Fruit fly (Drosophila melanogaster): ENCODE data around the gene CG17560.

The CG17560 gene

DNA sequence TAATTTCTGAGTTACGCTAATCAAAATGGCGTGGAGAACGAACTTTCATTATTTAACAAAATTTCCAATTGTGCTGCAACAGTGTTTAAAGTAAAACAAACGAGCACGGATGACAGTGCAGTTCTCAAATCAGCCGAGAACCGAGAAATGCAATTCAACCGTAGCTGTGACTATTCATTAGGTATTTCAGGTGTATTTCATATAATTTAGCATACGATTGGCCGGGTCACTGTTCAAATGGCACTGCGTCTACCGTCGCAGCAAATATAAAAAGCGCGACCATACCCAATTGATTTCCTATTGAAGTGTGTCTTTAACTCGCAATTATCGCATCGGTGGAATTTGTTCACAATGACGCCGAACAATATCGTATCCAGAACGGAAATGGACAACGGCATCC, 2.7 kb downstream of the CG17560 start, which contains the start of gene CG14893:
CG14893 (plus strand) TSS at position 301 of the 400 bp plus-strand sequence.
- TF ChIP-seq dimm (GFP tag; IDR thresholded peaks at IDR 0.05): no peak
- no peak for TF ChIP-seq disco-r (GFP tag; optimal IDR thresholded peaks at IDR 0.05)
- no peak for TF ChIP-seq CG15514 (GFP tag; optimal IDR thresholded peaks at IDR 0.05)
- TF ChIP-seq sisA (GFP tag; IDR thresholded peaks at IDR 0.05): no peak
- TF ChIP-seq NfI (GFP tag; optimal IDR thresholded peaks at IDR 0.05): no peak
- no peak for TF ChIP-seq cato (GFP tag; optimal IDR thresholded peaks at IDR 0.05; ENCODE audit: borderline replicate concordance)
- TF ChIP-seq grau (tag; optimal IDR thresholded peaks at IDR 0.05): no peak
- no peak for TF ChIP-seq inv (GFP tag; IDR thresholded peaks at IDR 0.05; ENCODE audit: partially characterized antibody)
- TF ChIP-seq Pdp1 (GFP tag; optimal IDR thresholded peaks at IDR 0.05): no peak
- no peak for TF ChIP-seq slou (GFP tag; optimal IDR thresholded peaks at IDR 0.05)
- TF ChIP-seq row (GFP tag; IDR thresholded peaks at IDR 0.05): no peak
- no peak for TF ChIP-seq CG4328 (GFP tag; optimal IDR thresholded peaks at IDR 0.05)
- TF ChIP-seq CG12942 (GFP tag; optimal IDR thresholded peaks at IDR 0.05): no peak
- no peak for TF ChIP-seq CkIIα-i1 (GFP tag; IDR thresholded peaks at IDR 0.05)
- TF ChIP-seq D19A (tag; optimal IDR thresholded peaks at IDR 0.05): no peak

DNA sequence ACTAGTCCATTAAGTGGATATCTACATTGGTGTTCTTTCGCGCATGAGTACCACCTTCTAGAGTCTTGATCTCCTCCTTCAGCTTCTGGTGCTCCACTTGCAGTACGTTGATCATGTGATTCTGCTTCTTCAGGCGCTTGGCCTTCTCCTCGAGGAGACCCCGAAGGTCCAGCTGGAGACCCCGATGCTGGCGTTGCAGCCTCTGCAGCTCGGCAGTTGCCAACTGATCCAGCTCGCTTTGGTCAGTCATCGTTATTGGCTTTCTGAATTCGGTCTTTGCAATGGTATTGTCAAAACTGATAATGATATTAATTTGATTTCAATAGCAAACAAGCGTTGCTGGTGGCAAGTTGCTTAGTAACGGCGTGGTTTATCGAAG, 6.6 kb downstream of the CG17560 start, which contains the start of gene Ccdc114:
Ccdc114 (minus strand) TSS at position 347 of the 379 bp plus-strand sequence.
- TF ChIP-seq ftz-f1 (GFP tag; optimal IDR thresholded peaks at IDR 0.05): no peak
- TF ChIP-seq sens (GFP tag): peak; percentile 54
- TF ChIP-seq ewg (GFP tag; optimal IDR thresholded peaks at IDR 0.05): no peak
- TF ChIP-seq D (optimal IDR thresholded peaks at IDR 0.05): peak; percentile 2
- TF ChIP-seq D (GFP tag; optimal IDR thresholded peaks at IDR 0.05): no peak

DNA sequence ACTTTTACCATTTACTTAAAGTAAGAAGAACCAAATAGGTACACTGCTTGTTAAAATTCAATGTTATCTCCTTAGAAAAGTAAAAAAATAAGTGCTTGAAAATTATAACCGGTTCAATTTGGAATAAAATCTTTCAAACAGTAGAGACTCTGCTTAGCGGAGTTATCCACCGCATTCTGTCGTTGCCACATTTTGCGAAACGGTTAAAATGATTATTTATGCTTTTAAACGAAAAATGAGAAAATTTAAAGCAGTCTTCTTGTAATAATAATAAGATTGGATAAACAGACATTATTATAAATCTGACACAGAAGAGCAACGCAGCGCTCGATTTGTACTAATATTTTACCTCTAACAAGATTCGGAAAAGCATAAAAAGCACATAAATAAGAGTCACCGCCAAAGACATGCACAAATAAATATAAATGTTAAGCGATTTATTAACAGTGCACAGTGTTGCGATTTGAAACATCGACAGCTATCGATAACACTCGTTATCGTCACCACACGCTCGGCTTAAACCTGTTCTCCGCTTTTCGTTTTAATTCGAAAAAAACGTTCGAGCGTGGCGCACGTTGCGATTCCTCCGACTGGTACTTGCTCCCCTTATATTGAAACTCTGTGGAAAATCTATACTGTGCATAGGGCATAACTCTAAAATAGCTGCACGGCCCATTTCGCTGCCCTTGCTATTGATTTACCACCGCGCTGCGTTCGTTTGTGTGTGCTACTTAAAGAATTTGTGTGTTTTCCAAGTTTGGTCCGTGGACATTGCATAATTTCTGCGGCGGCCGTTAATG, 7.2 kb downstream of the CG17560 start, which contains the start of gene Fas1:
Fas1 (plus strand) TSS at position 489 of the 800 bp plus-strand sequence.
- TF ChIP-seq maf-S (GFP tag; optimal IDR thresholded peaks at IDR 0.05) (no peak), Bgb (GFP tag; IDR thresholded peaks at IDR 0.05; ENCODE audit: partially characterized antibody) (peak; percentile 71), pita (GFP tag; optimal IDR thresholded peaks at IDR 0.05) (peak; percentile 93), Lhr (GFP tag; optimal IDR thresholded peaks at IDR 0.05) (peak; percentile 75), Nf-YC (tag; optimal IDR thresholded peaks at IDR 0.05) (no peak), stc (GFP tag; IDR thresholded peaks at IDR 0.05) (peak; percentile 9; the same call in 1 of the 2 replicates), inv (GFP tag; IDR thresholded peaks at IDR 0.05; ENCODE audit: partially characterized antibody) (0 out of 2 replicates have a peak, but pooled peaks have one; percentile 34), CG15601 (tag; optimal IDR thresholded peaks at IDR 0.05) (peak; percentile 45), HmgZ (tag; optimal IDR thresholded peaks at IDR 0.05) (peak; percentile 36), Drgx (GFP tag; IDR thresholded peaks at IDR 0.05) (peak; percentile 29; the same call in 1 of the 2 replicates), sr (GFP tag; IDR thresholded peaks at IDR 0.05) (0 out of 3 replicates have a peak, but pooled peaks have one; percentile 4), kay (GFP tag; optimal IDR thresholded peaks at IDR 0.05) (no peak), Pdp1 (GFP tag; optimal IDR thresholded peaks at IDR 0.05) (peak in 1 of 2 experiments; percentile 83), CG3995 (GFP tag; optimal IDR thresholded peaks at IDR 0.05) (peak; percentile 54), Opbp (GFP tag; IDR thresholded peaks at IDR 0.05; ENCODE audit: partially characterized antibody) (peak; percentile 71), ato (GFP tag; IDR thresholded peaks at IDR 0.05; ENCODE audit: partially characterized antibody) (peak; percentile 69; the same call in 1 of the 2 replicates), CG1832 (GFP tag; optimal IDR thresholded peaks at IDR 0.05) (no peak), Dref (GFP tag; IDR thresholded peaks at IDR 0.05) (peak; percentile 74), CG18599 (GFP tag; optimal IDR thresholded peaks at IDR 0.05) (peak; percentile 0), Dp (GFP tag; optimal IDR thresholded peaks at IDR 0.05) (peak; percentile 73), peb (GFP tag; IDR thresholded peaks at IDR 0.05) (no peak), Ptx1 (GFP tag; IDR thresholded peaks at IDR 0.05) (no peak), row (GFP tag; IDR thresholded peaks at IDR 0.05) (peak; percentile 19; the same call in 1 of the 3 replicates), lola (GFP tag; optimal IDR thresholded peaks at IDR 0.05) (peak in 1 of 3 experiments; percentile 13), CG6765 (GFP tag; optimal IDR thresholded peaks at IDR 0.05) (peak; percentile 8), kni (GFP tag; optimal IDR thresholded peaks at IDR 0.05) (peak; percentile 85), Hmr (GFP tag; optimal IDR thresholded peaks at IDR 0.05) (peak; percentile 41), CG42726 (GFP tag; IDR thresholded peaks at IDR 0.05; ENCODE audit: partially characterized antibody) (peak; percentile 26; the same call in 1 of the 2 replicates)
